Fruit fly (Drosophila melanogaster) S2 (cell line): ENCODE data around the gene SCCRO.
A peak's percentile ranks its signal among the peaks of the same experiment; 100 is the strongest.

ENCODE experiments used
- CG8478 ChIP-seq: fragments of >200 bp; optimal IDR thresholded peaks from 2 replicates; lab custom pipeline; 2018
- CTCF ChIP-seq, 2 experiments: fragments of >200 bp; optimal IDR thresholded peaks; 2 replicates each; lab custom pipeline; 2018

DNA sequence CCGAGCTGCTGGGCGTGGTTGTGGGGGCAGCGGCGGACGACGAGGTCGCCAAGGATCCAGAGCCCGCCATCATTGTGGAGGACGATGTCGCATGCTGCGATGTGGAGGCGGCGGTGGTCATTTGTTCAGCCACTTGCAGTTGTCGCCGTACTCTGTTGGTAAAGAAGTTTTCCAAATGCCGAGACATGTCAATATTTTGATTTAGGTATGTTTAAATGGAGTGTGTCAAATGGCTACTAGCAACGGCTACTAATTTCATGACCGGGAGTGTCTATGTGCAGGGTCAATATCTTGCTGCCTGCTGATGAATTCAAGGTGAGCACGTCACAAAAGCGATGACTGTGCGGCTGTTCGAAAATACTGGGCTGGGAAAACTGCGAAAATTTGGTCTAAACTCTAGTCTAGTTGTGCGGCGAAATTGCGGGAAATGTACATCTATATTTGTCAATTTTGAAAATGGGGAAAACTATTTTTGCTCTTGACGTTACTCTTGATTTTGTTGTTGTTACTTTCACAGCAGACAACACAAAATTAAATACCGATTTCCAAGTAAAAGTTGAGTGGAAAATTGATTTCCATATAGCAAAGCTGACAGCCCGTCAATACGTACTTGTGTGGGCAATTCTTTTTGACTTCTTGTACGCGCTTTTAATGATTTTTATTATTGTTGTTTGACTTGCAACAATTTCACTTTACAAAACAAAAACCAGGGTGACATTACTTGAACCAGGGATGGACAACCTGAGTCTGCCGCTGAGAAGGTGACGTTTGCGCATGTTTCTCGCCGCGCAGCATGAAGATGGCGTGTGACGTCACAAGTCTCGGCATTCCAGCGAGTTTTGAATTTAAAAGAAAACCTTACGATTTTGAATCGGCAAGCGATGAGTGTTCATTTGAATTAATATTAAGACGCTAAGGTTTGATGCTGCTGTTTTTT lies 24.5 kb downstream of the SCCRO start, which contains the start of gene CG7656:
- TF ChIP-seq CTCF (optimal IDR thresholded peaks at IDR 0.05; lab: Kevin White, UChicago) = peak in 1 of 2 experiments; percentile 7
- TF ChIP-seq CG8478 (lab: Kevin White, UChicago) = no peak
